Fruit fly (Drosophila melanogaster): ENCODE data around the gene CG5515.

Gene CG5515

dm6 chr3R:24161173-24161811 is 27.4 kb downstream of the CG5515 start, which contains the start of the genes Myo95E and TBC1d7 (continued):
- peak in 1 of 2 experiments; percentile 86 for TF ChIP-seq ss (GFP tag; optimal IDR thresholded peaks at IDR 0.05)
- peak; percentile 92 for TF ChIP-seq CG3032 (tag; optimal IDR thresholded peaks at IDR 0.05)
- TF ChIP-seq salr (GFP tag; optimal IDR thresholded peaks at IDR 0.05), result peak in 1 of 2 experiments; percentile 80
- TF ChIP-seq Sox14 (GFP tag; optimal IDR thresholded peaks at IDR 0.05), result no peak
- TF ChIP-seq Hr39 (GFP tag; optimal IDR thresholded peaks at IDR 0.05), result peak; percentile 72
- TF ChIP-seq CG8119 (GFP tag; IDR thresholded peaks at IDR 0.05), result peak; percentile 92
- TF ChIP-seq CG6808 (GFP tag; optimal IDR thresholded peaks at IDR 0.05), result no peak
- peak; percentile 73 for TF ChIP-seq Eip93F (GFP tag; optimal IDR thresholded peaks at IDR 0.05)
- peak; percentile 94 for TF ChIP-seq Eip78C (GFP tag)
- peak; percentile 87 for TF ChIP-seq lz (GFP tag; optimal IDR thresholded peaks at IDR 0.05)
- no peak for TF ChIP-seq fd85E (GFP tag; optimal IDR thresholded peaks at IDR 0.05)
- peak; percentile 94 for TF ChIP-seq CG11294 (GFP tag; IDR thresholded peaks at IDR 0.05)
- peak; percentile 89 for TF ChIP-seq CG10669 (GFP tag; optimal IDR thresholded peaks at IDR 0.05)
- TF ChIP-seq vri (GFP tag; optimal IDR thresholded peaks at IDR 0.05), result peak; percentile 75
- TF ChIP-seq achi (GFP tag; optimal IDR thresholded peaks at IDR 0.05), result peak; percentile 88
- no peak for TF ChIP-seq Met (GFP tag; optimal IDR thresholded peaks at IDR 0.05)
- TF ChIP-seq CG7368 (GFP tag; optimal IDR thresholded peaks at IDR 0.05), result peak; percentile 81
- peak; percentile 92 for TF ChIP-seq OdsH (GFP tag; optimal IDR thresholded peaks at IDR 0.05)
- no peak for TF ChIP-seq fkh (GFP tag; optimal IDR thresholded peaks at IDR 0.05)
- peak; percentile 92 for TF ChIP-seq CG15336 (GFP tag; IDR thresholded peaks at IDR 0.05)

dm6 chr3R:24151924-24152809 is 36.5 kb downstream of the CG5515 start, which contains the start of the genes p38a and CG6178:
TSS of gene p38a (minus strand) at chr3R:24152321.
TSS of gene CG6178 (plus strand) at chr3R:24152347.
- peak; percentile 91 for TF ChIP-seq Met (GFP tag; optimal IDR thresholded peaks at IDR 0.05)
- TF ChIP-seq Smox (GFP tag; optimal IDR thresholded peaks at IDR 0.05), result peak; percentile 82
- TF ChIP-seq CG10669 (GFP tag; optimal IDR thresholded peaks at IDR 0.05), result peak; percentile 97
- peak; percentile 86 for TF ChIP-seq fkh (GFP tag; optimal IDR thresholded peaks at IDR 0.05)
- peak; percentile 96 for TF ChIP-seq CG3919 (GFP tag; optimal IDR thresholded peaks at IDR 0.05)
- peak; percentile 88 for TF ChIP-seq cyc (GFP tag; optimal IDR thresholded peaks at IDR 0.05)
- TF ChIP-seq CG1621 (tag; optimal IDR thresholded peaks at IDR 0.05), result peak; percentile 88
- peak; percentile 97 for TF ChIP-seq CG6163 (GFP tag; IDR thresholded peaks at IDR 0.05)
- TF ChIP-seq acj6 (GFP tag; optimal IDR thresholded peaks at IDR 0.05), result peak; percentile 98
- peak; percentile 95 for TF ChIP-seq Blimp-1 (GFP tag; optimal IDR thresholded peaks at IDR 0.05)
- peak; percentile 92 for TF ChIP-seq topi (GFP tag; optimal IDR thresholded peaks at IDR 0.05)
- TF ChIP-seq Ets21C (GFP tag; optimal IDR thresholded peaks at IDR 0.05), result peak; percentile 72
- TF ChIP-seq Sox14 (GFP tag; optimal IDR thresholded peaks at IDR 0.05), result peak; percentile 91
- peak; percentile 100 for TF ChIP-seq CG8119 (GFP tag; IDR thresholded peaks at IDR 0.05)
- peak; percentile 95 for TF ChIP-seq CG6854 (GFP tag; optimal IDR thresholded peaks at IDR 0.05)
- TF ChIP-seq spab (GFP tag; optimal IDR thresholded peaks at IDR 0.05), result peak; percentile 96
- TF ChIP-seq salr (GFP tag; optimal IDR thresholded peaks at IDR 0.05), result peak; percentile 89 to 97
- TF ChIP-seq CG32006 (GFP tag; optimal IDR thresholded peaks at IDR 0.05), result peak; percentile 100
- TF ChIP-seq eg (GFP tag; IDR thresholded peaks at IDR 0.05), result peak; percentile 98
- peak; percentile 72 for TF ChIP-seq fd85E (GFP tag; optimal IDR thresholded peaks at IDR 0.05)
- peak; percentile 99 for TF ChIP-seq CG4318 (GFP tag; optimal IDR thresholded peaks at IDR 0.05)
- peak; percentile 99 for TF ChIP-seq CG34406 (GFP tag; optimal IDR thresholded peaks at IDR 0.05)
- TF ChIP-seq pdm3 (GFP tag; optimal IDR thresholded peaks at IDR 0.05), result peak; percentile 89
- peak; percentile 82 for TF ChIP-seq vri (GFP tag; optimal IDR thresholded peaks at IDR 0.05)
- TF ChIP-seq CG8319 (GFP tag; optimal IDR thresholded peaks at IDR 0.05), result peak; percentile 88
- TF ChIP-seq Lpt (GFP tag; optimal IDR thresholded peaks at IDR 0.05), result peak; percentile 96
- TF ChIP-seq dsx (GFP tag; optimal IDR thresholded peaks at IDR 0.05; ENCODE audit: poor library complexity, severe bottlenecking), result peak; percentile 98
- TF ChIP-seq CG6808 (GFP tag; optimal IDR thresholded peaks at IDR 0.05), result peak; percentile 95
- peak; percentile 99 for TF ChIP-seq CG6276 (GFP tag; optimal IDR thresholded peaks at IDR 0.05)
- TF ChIP-seq Eip78C (GFP tag), result peak; percentile 97
- peak; percentile 84 for TF ChIP-seq Hr39 (GFP tag; optimal IDR thresholded peaks at IDR 0.05)
- peak; percentile 98 for TF ChIP-seq Gug (GFP tag; IDR thresholded peaks at IDR 0.05)
- peak; percentile 97 for TF ChIP-seq CG16779 (tag; optimal IDR thresholded peaks at IDR 0.05)
- TF ChIP-seq Eip75B (GFP tag; optimal IDR thresholded peaks at IDR 0.05), result peak; percentile 86
- peak; percentile 94 for TF ChIP-seq Sox15 (GFP tag; optimal IDR thresholded peaks at IDR 0.05)
- peak; percentile 99 for TF ChIP-seq CG15336 (GFP tag; IDR thresholded peaks at IDR 0.05)
- peak; percentile 83 for TF ChIP-seq CG31627 (GFP tag; optimal IDR thresholded peaks at IDR 0.05)
- peak; percentile 95 to 98 for TF ChIP-seq ss (GFP tag; optimal IDR thresholded peaks at IDR 0.05)
